Worm (Caenorhabditis elegans) whole organism, young adult: ENCODE measurements around the gene txt-5.

Experiments
- B0019.2 ChIP-seq: fragments of 200-800 bp; sonication (Bioruptor generic); conservative IDR thresholded peaks from 2 replicates; pipeline ENCODE4 v1.3.6; 2022; ENCODE audit warnings: missing genetic modification reagents, missing genetic modification characterization, missing compliant biosample characterization
- D2030.7 ChIP-seq: fragments of 200-800 bp; sonication (Bioruptor generic); IDR thresholded peaks from 2 replicates; pipeline ENCODE4 v1.3.6; 2022; ENCODE audit warnings: missing genetic modification reagents, missing genetic modification characterization, missing compliant biosample characterization
- F10E7.11 ChIP-seq: sonication (generic microtip); optimal IDR thresholded peaks from 2 replicates; lab custom pipeline; 2017; ENCODE audit warnings: mild to moderate bottlenecking, missing genetic modification characterization, moderate library complexity, missing compliant biosample characterization
- F23B12.7 ChIP-seq: sonication (generic microtip); optimal IDR thresholded peaks from 2 replicates; lab custom pipeline; 2017; ENCODE audit warnings: missing genetic modification characterization, mild to moderate bottlenecking, missing compliant biosample characterization, antibody characterized with exemption, moderate library complexity; ENCODE audit not compliant: insufficient read depth
- F33H1.4 ChIP-seq: fragments of 200-800 bp; sonication (Bioruptor generic); IDR thresholded peaks from 2 replicates; pipeline ENCODE4 v1.3.6; 2022; ENCODE audit warnings: missing genetic modification reagents, missing genetic modification characterization, missing compliant biosample characterization
- F52B5.7 ChIP-seq: sonication (generic microtip); optimal IDR thresholded peaks from 2 replicates; lab custom pipeline; 2016; ENCODE audit warnings: mild to moderate bottlenecking, missing genetic modification characterization, missing compliant biosample characterization
- F57A8.1 ChIP-seq: fragments of 200-800 bp; sonication (Bioruptor generic); optimal IDR thresholded peaks from 2 replicates; lab custom pipeline; 2018; ENCODE audit warnings: mild to moderate bottlenecking, missing genetic modification characterization, moderate library complexity, missing compliant biosample characterization
- K11D2.4 ChIP-seq: fragments of 200-800 bp; sonication (Bioruptor generic); IDR thresholded peaks from 2 replicates; pipeline ENCODE4 v1.3.6; 2022; ENCODE audit warnings: missing genetic modification reagents, missing genetic modification characterization, missing compliant biosample characterization
- Y53F4B.3 ChIP-seq: fragments of 200-800 bp; sonication (Bioruptor generic); IDR thresholded peaks from 2 replicates; pipeline ENCODE4 v1.3.6; 2022; ENCODE audit warnings: missing genetic modification reagents, missing genetic modification characterization, missing compliant biosample characterization
- Y56A3A.18 ChIP-seq: fragments of 200-800 bp; sonication (Bioruptor generic); IDR thresholded peaks from 2 replicates; pipeline ENCODE4 v1.3.6; 2022; ENCODE audit warnings: missing genetic modification reagents, missing genetic modification characterization, missing compliant biosample characterization
- Y79H2A.3 ChIP-seq: fragments of 200-800 bp; sonication (Bioruptor generic); conservative IDR thresholded peaks from 2 replicates; pipeline ENCODE4 v1.3.6; 2022; ENCODE audit warnings: missing genetic modification reagents, missing genetic modification characterization, missing compliant biosample characterization
- Y95B8A.8 ChIP-seq: fragments of 200-800 bp; sonication (Bioruptor generic); IDR thresholded peaks from 2 replicates; pipeline ENCODE4 v1.3.6; 2022; ENCODE audit warnings: missing genetic modification reagents, missing genetic modification characterization, missing compliant biosample characterization
- aptf-2 ChIP-seq: fragments of 200-800 bp; sonication (Bioruptor generic); conservative IDR thresholded peaks from 2 replicates; pipeline ENCODE4 v1.3.6; 2022; ENCODE audit warnings: missing genetic modification reagents, missing genetic modification characterization, missing compliant biosample characterization
- attf-3 ChIP-seq: fragments of 200-800 bp; sonication (Bioruptor generic); conservative IDR thresholded peaks from 2 replicates; pipeline ENCODE4 v1.3.6; 2022; ENCODE audit warnings: missing genetic modification reagents, missing genetic modification characterization, missing compliant biosample characterization
- attf-5 ChIP-seq: fragments of 200-800 bp; sonication (Bioruptor generic); optimal IDR thresholded peaks from 2 replicates; lab custom pipeline; 2018; ENCODE audit warnings: mild to moderate bottlenecking, missing genetic modification characterization, missing compliant biosample characterization
- die-1 ChIP-seq: sonication (generic microtip); optimal IDR thresholded peaks from 2 replicates; lab custom pipeline; 2016; ENCODE audit warnings: missing genotype, mild to moderate bottlenecking, missing genetic modification characterization, missing compliant biosample characterization
- egl-44 ChIP-seq: fragments of 200-800 bp; sonication (Bioruptor generic); IDR thresholded peaks from 2 replicates; pipeline ENCODE4 v1.3.6; 2022; ENCODE audit warnings: missing genetic modification reagents, missing genetic modification characterization, missing compliant biosample characterization
- egrh-3 ChIP-seq: fragments of 200-800 bp; sonication (Bioruptor generic); IDR thresholded peaks from 2 replicates; pipeline ENCODE4 v1.3.6; 2022; ENCODE audit warnings: missing genetic modification reagents, missing genetic modification characterization, missing compliant biosample characterization
- ekl-4 ChIP-seq: fragments of 200-800 bp; sonication (Bioruptor generic); IDR thresholded peaks from 2 replicates; pipeline ENCODE4 v1.3.6; 2022; ENCODE audit warnings: missing genetic modification reagents, missing genetic modification characterization, missing compliant biosample characterization
- fkh-3 ChIP-seq: sonication (generic microtip); optimal IDR thresholded peaks from 2 replicates; lab custom pipeline; 2016; ENCODE audit warnings: mild to moderate bottlenecking, missing genetic modification characterization, missing compliant biosample characterization
- him-1 ChIP-seq: sonication (generic microtip); optimal IDR thresholded peaks from 2 replicates; lab custom pipeline; 2016; ENCODE audit warnings: missing genotype, missing genetic modification reagents, missing genetic modification characterization, missing compliant biosample characterization
- hlh-12 ChIP-seq: sonication (generic microtip); optimal IDR thresholded peaks from 2 replicates; lab custom pipeline; 2016; ENCODE audit warnings: missing genetic modification characterization, missing compliant biosample characterization
- hlh-26 ChIP-seq: fragments of 200-800 bp; sonication (Bioruptor generic); conservative IDR thresholded peaks from 2 replicates; pipeline ENCODE4 v1.3.6; 2022; ENCODE audit warnings: missing genetic modification reagents, missing genetic modification characterization, missing compliant biosample characterization
- hmg-1.2 ChIP-seq: fragments of 200-800 bp; sonication (Bioruptor generic); IDR thresholded peaks from 2 replicates; pipeline ENCODE4 v1.3.6; 2022; ENCODE audit warnings: missing genetic modification reagents, missing genetic modification characterization, missing compliant biosample characterization
- hmg-20 ChIP-seq: fragments of 200-800 bp; sonication (Bioruptor generic); IDR thresholded peaks from 2 replicates; pipeline ENCODE4 v1.3.6; 2022; ENCODE audit warnings: missing genetic modification reagents, missing genetic modification characterization, missing compliant biosample characterization
- hsf-1 ChIP-seq: fragments of 200-800 bp; sonication (Bioruptor generic); IDR thresholded peaks from 2 replicates; pipeline ENCODE4 v1.3.6; 2022; ENCODE audit warnings: missing genetic modification reagents, missing genetic modification characterization, missing compliant biosample characterization
- let-526 ChIP-seq: fragments of 200-800 bp; sonication (Bioruptor generic); IDR thresholded peaks from 2 replicates; pipeline ENCODE4 v1.3.6; 2022; ENCODE audit warnings: missing genetic modification reagents, missing genetic modification characterization, missing compliant biosample characterization
- lin-26 ChIP-seq: fragments of 200-800 bp; sonication (Bioruptor generic); IDR thresholded peaks from 2 replicates; pipeline ENCODE4 v1.3.6; 2022; ENCODE audit warnings: missing genetic modification reagents, missing genetic modification characterization, missing compliant biosample characterization
- lin-54 ChIP-seq: fragments of 200-800 bp; sonication (Bioruptor generic); optimal IDR thresholded peaks from 2 replicates; lab custom pipeline; 2018; ENCODE audit warnings: mild to moderate bottlenecking, missing genetic modification characterization, missing compliant biosample characterization
- madf-3 ChIP-seq: fragments of 200-800 bp; sonication (Bioruptor generic); IDR thresholded peaks from 2 replicates; pipeline ENCODE4 v1.3.6; 2022; ENCODE audit warnings: missing genetic modification reagents, missing genetic modification characterization, missing compliant biosample characterization
- madf-6 ChIP-seq: fragments of 200-800 bp; sonication (Bioruptor generic); IDR thresholded peaks from 2 replicates; pipeline ENCODE4 v1.3.6; 2022; ENCODE audit warnings: missing genetic modification reagents, missing genetic modification characterization, missing compliant biosample characterization
- madf-8 ChIP-seq: fragments of 200-800 bp; sonication (Bioruptor generic); conservative IDR thresholded peaks from 2 replicates; pipeline ENCODE4 v1.3.6; 2022; ENCODE audit warnings: missing genetic modification reagents, missing genetic modification characterization, missing compliant biosample characterization
- mcd-1 ChIP-seq: fragments of 200-800 bp; sonication (Bioruptor generic); IDR thresholded peaks from 2 replicates; pipeline ENCODE4 v1.3.6; 2022; ENCODE audit warnings: missing genetic modification reagents, missing genetic modification characterization, missing compliant biosample characterization
- mxl-1 ChIP-seq: sonication (generic microtip); optimal IDR thresholded peaks from 2 replicates; lab custom pipeline; 2016; ENCODE audit warnings: missing genetic modification characterization, missing compliant biosample characterization
- nfyb-1 ChIP-seq: fragments of 200-800 bp; sonication (Bioruptor generic); IDR thresholded peaks from 2 replicates; pipeline ENCODE4 v1.3.6; 2022; ENCODE audit warnings: missing genetic modification reagents, missing genetic modification characterization, missing compliant biosample characterization
- nhr-80 ChIP-seq: sonication (generic microtip); optimal IDR thresholded peaks from 2 replicates; lab custom pipeline; 2016; ENCODE audit warnings: missing genetic modification characterization, missing compliant biosample characterization
- pbrm-1 ChIP-seq: fragments of 200-800 bp; sonication (Bioruptor generic); IDR thresholded peaks from 2 replicates; pipeline ENCODE4 v1.3.6; 2022; ENCODE audit warnings: missing genetic modification reagents, missing genetic modification characterization, missing compliant biosample characterization
- rcor-1 ChIP-seq: fragments of 200-800 bp; sonication (Bioruptor generic); IDR thresholded peaks from 2 replicates; pipeline ENCODE4 v1.3.6; 2022; ENCODE audit warnings: missing genetic modification reagents, missing genetic modification characterization, missing compliant biosample characterization
- rec-8 ChIP-seq, 2 experiments: sonication (generic microtip); optimal IDR thresholded peaks; 2 replicates each; lab custom pipeline; 2016; ENCODE audit warnings: mild to moderate bottlenecking in 2 of 2, missing genetic modification characterization in 2 of 2, missing genetic modification reagents in 2 of 2, missing genotype in 2 of 2, missing biosample characterization in 1 of 2, missing compliant biosample characterization in 1 of 2, moderate library complexity in 1 of 2
- rpc-1 ChIP-seq, 2 experiments: fragments of 150-350 bp in 1 of 2; sonication (generic microtip) in 1 of 2; optimal IDR thresholded peaks; 2 replicates each; lab custom pipeline; 2014 to 2018; ENCODE audit warnings: missing biosample characterization in 1 of 2, missing genetic modification characterization in 1 of 2, missing genetic modification reagents in 1 of 2, missing genotype in 1 of 2
- snpc-3.4 ChIP-seq: sonication (generic microtip); optimal IDR thresholded peaks from 2 replicates; lab custom pipeline; 2017; ENCODE audit warnings: missing genetic modification characterization, mild to moderate bottlenecking, missing compliant biosample characterization, antibody characterized with exemption, moderate library complexity, missing genotype, missing genetic modification reagents
- tbx-9 ChIP-seq: sonication (generic microtip); optimal IDR thresholded peaks from 2 replicates; lab custom pipeline; 2016; ENCODE audit warnings: borderline replicate concordance, missing genetic modification characterization, inconsistent platforms, missing compliant biosample characterization
- unc-62 ChIP-seq: fragments of 150-350 bp; optimal IDR thresholded peaks from 2 replicates; lab custom pipeline; 2014; ENCODE audit warnings: missing biosample characterization, missing genetic modification reagents, missing genetic modification characterization
- zfh-2 ChIP-seq: fragments of 200-800 bp; sonication (Bioruptor generic); conservative IDR thresholded peaks from 2 replicates; pipeline ENCODE4 v1.3.6; 2022; ENCODE audit warnings: missing genetic modification reagents, missing genetic modification characterization, missing compliant biosample characterization
- ztf-18 ChIP-seq: sonication (generic microtip); optimal IDR thresholded peaks from 2 replicates; lab custom pipeline; 2016; ENCODE audit warnings: missing genotype, mild to moderate bottlenecking, missing genetic modification characterization, missing compliant biosample characterization
- ztf-25 ChIP-seq: fragments of 200-800 bp; sonication (Bioruptor generic); IDR thresholded peaks from 2 replicates; pipeline ENCODE4 v1.3.6; 2022; ENCODE audit warnings: missing genetic modification reagents, missing genetic modification characterization, missing compliant biosample characterization
- ztf-28 ChIP-seq: fragments of 200-800 bp; sonication (Bioruptor generic); IDR thresholded peaks from 2 replicates; pipeline ENCODE4 v1.3.6; 2022; ENCODE audit warnings: missing genetic modification reagents, missing genetic modification characterization, missing compliant biosample characterization
- ztf-3 ChIP-seq: fragments of 200-800 bp; sonication (Bioruptor generic); optimal IDR thresholded peaks from 2 replicates; lab custom pipeline; 2018; ENCODE audit warnings: mild to moderate bottlenecking, missing genetic modification characterization, missing compliant biosample characterization
- ztf-6 ChIP-seq: fragments of 200-800 bp; sonication (Bioruptor generic); IDR thresholded peaks from 2 replicates; pipeline ENCODE4 v1.3.6; 2022; ENCODE audit warnings: missing genetic modification reagents, missing genetic modification characterization, missing compliant biosample characterization

The txt-5 gene

DNA sequence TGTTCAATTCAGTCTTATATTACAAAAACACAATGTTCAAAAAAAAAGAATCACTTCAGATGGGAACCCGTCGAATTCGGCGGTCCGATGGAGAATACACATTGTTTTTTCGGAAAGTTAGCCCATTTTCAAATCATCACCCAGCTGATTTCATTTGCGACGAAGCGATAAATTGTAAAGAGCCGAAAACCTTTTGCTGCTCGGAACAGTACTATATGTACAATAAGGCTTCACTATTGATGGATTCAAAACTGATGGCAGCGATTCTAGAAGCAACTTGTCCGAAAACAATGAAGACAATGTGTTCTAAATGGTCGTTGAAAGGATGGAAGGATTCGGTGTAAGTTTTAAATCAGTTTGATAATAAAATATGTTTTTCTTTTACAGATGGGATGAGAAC is 21.0 kb upstream of the txt-5 start, which contains the start of gene C37C3.1 (continued):
- TF ChIP-seq snpc-3.4 (tag; lab: Kevin White, UChicago) (no peak), rec-8 (tag; optimal IDR thresholded peaks at IDR 0.05; lab: Kevin White, UChicago) (no peak), egrh-3 (GFP tag; lab: Robert Waterston, UW) (no peak), nhr-80 (no peak), let-526 (GFP tag; lab: Robert Waterston, UW) (0 out of 2 replicates have a peak, but pooled peaks have one; percentile 9), attf-5 (GFP tag; lab: Kevin White, UChicago) (no peak), unc-62 (GFP tag; lab: Kevin White, UChicago) (no peak), F52B5.7 (tag; lab: Kevin White, UChicago) (no peak), ztf-18 (tag; lab: Kevin White, UChicago) (no peak), hlh-12 (tag; lab: Kevin White, UChicago) (no peak), mcd-1 (no peak), attf-3 (GFP tag; lab: Robert Waterston, UW) (no peak), pbrm-1 (GFP tag; lab: Robert Waterston, UW) (no peak), zfh-2 (no peak), Y95B8A.8 (GFP tag; lab: Robert Waterston, UW) (no peak), F10E7.11 (tag; lab: Kevin White, UChicago) (no peak), mxl-1 (tag; lab: Kevin White, UChicago) (no peak), Y56A3A.18 (no peak; the same call in 1 of the 2 replicates), F23B12.7 (tag; lab: Kevin White, UChicago) (no peak), fkh-3 (tag; lab: Kevin White, UChicago) (no peak), D2030.7 (0 out of 2 replicates have a peak, but pooled peaks have one; percentile 19), madf-8 (GFP tag; lab: Robert Waterston, UW) (no peak), ztf-3 (GFP tag; lab: Kevin White, UChicago) (no peak), madf-6 (GFP tag; lab: Robert Waterston, UW) (peak; percentile 45), egl-44 (GFP tag; lab: Robert Waterston, UW) (no peak), F33H1.4 (peak; percentile 33; the same call in 1 of the 2 replicates), K11D2.4 (GFP tag; lab: Robert Waterston, UW) (no peak), lin-26 (GFP tag; lab: Robert Waterston, UW) (no peak), hsf-1 (peak; percentile 76), ekl-4 (no peak), rpc-1 (optimal IDR thresholded peaks at IDR 0.05; lab: Kevin White, UChicago) (no peak), rpc-1 (tag; optimal IDR thresholded peaks at IDR 0.05; lab: Kevin White, UChicago) (no peak), lin-54 (peak; percentile 9), Y53F4B.3 (GFP tag; lab: Robert Waterston, UW) (no peak), hlh-26 (GFP tag; lab: Robert Waterston, UW) (no peak), tbx-9 (tag; lab: Kevin White, UChicago) (no peak), hmg-1.2 (GFP tag; lab: Robert Waterston, UW) (0 out of 2 replicates have a peak, but pooled peaks have one; percentile 8), rcor-1 (GFP tag; lab: Robert Waterston, UW) (no peak), ztf-6 (GFP tag; lab: Robert Waterston, UW) (no peak), Y79H2A.3 (GFP tag; lab: Robert Waterston, UW) (no peak), die-1 (no peak), F57A8.1 (GFP tag; lab: Kevin White, UChicago) (no peak), ztf-25 (GFP tag; lab: Robert Waterston, UW) (no peak), nfyb-1 (peak; percentile 85), ztf-28 (no peak), aptf-2 (GFP tag; lab: Robert Waterston, UW) (no peak), hmg-20 (peak; percentile 70), him-1 (no peak), B0019.2 (GFP tag; lab: Robert Waterston, UW) (no peak), madf-3 (GFP tag; lab: Robert Waterston, UW) (no peak)
